Worm (Caenorhabditis elegans): ENCODE measurements around the gene C34C12.12.

DNA sequence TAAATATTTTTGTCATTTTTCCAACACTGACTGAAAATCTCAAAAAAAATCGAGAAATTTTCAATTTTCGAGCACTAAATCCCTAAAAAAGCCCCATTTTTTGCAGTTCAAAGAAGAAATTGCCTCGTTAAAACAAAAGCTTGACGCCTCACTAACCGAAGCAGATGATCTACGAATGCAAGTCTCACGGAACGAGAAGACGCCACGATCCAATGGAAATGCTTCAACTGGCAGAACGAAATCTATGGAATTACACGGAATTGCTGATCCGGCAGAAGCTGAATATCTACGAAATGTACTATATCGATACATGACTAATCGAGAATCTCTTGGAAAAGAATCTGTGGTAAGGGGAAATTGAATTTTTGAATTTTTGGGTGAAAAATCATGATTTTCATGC is 29.1 kb upstream of the C34C12.12 start:
- TF ChIP-seq him-1 (tag; optimal IDR thresholded peaks at IDR 0.05), result no peak
- no peak for TF ChIP-seq W03F9.2 (tag; optimal IDR thresholded peaks at IDR 0.05)
